Worm (Caenorhabditis elegans): ENCODE results near the gene dos-2.

ce11 chrII:3986906-3987305 is 10.9 kb downstream of the dos-2 start, which contains the start of gene K10G6.5:
- TF ChIP-seq ztf-4 (tag; optimal IDR thresholded peaks at IDR 0.05) (no peak), nhr-11 (tag; optimal IDR thresholded peaks at IDR 0.05) (no peak), ceh-28 (tag; optimal IDR thresholded peaks at IDR 0.05) (no peak), mdl-1 (tag; optimal IDR thresholded peaks at IDR 0.05) (no peak), nhr-76 (tag; optimal IDR thresholded peaks at IDR 0.05) (no peak), lin-15B (tag; optimal IDR thresholded peaks at IDR 0.05) (no peak)

All from whole organism, L3 larva.